Fruit fly (Drosophila melanogaster) whole organism: ENCODE data around the gene t-Grip84.

ENCODE experiments used
- CG8478 ChIP-seq: fragments of >200 bp; optimal IDR thresholded peaks from 2 replicates; lab custom pipeline; 2018; ENCODE audit warnings: inconsistent platforms
- psq ChIP-seq: fragments of >200 bp; optimal IDR thresholded peaks from 2 replicates; lab custom pipeline; 2017

DNA sequence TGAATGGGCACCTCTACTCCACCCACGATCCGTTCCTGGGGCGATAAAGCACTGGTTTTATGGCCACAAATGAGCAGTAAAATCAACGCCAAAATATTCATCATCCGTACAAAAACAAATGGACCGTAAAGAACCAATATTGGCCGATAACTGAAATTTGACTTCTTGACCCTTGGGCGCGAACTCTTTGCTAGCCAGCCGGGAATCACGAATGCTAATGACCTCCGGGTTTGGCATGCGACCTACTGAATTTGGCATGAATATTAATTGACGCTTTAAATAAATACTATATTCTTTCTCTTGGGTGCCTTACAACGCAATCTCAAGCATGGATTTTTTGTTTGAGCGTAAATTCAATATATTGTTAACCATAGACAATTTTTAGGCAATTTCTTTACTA, 51.1 kb downstream of the t-Grip84 start, which contains the start of gene CG16998:
- TF ChIP-seq CG8478 (no peak), psq (no peak)
